Worm (Caenorhabditis elegans): ENCODE measurements around the gene B0361.4.

The B0361.4 gene

DNA sequence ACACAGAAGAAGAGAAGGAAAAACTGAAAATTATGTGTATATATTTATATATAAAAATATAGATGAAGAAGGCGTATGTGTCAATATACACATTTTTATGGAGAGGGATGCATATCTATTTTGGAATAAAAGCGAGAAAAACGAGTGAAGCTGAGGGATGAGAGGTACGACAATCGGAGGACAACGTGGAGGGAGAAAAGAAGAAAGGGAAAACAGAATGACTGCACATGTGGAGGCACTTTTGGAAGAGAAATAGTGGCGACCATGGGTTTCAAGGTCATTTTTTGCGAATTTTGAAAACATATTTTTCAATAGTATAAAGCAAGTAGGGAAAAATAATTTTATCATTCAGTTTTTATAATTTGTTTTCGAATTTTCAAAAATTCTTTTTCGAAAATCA is 33.8 kb downstream of the B0361.4 start:
- no peak for TF ChIP-seq unc-62 (GFP tag; optimal IDR thresholded peaks at IDR 0.05)

DNA sequence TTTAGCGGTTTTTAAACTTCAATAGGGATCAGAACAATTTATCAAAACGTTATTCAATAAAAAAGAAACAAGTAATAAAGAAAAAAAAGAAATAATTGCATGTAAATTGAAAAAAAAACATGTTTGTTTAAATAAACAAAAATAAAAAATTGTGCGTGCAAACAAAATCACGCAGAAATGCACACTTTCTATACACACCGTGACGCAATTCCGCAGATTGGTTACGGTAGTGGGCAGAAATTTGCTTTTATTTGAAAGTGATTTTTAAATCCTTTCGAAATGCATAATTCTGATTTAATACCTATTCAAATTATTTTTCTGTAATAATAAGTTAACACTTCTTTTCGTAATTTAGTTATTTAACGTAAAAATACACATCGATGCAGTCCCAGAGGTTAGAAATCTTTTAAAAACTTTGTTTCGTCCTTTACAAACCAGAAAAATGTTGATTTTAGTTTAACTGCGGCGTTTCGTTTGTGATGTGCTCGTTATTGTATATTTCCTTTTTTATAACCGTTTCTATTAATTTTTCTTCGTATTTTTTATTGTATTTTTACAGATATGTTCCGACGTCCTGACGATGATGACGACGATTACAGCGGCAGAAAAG is 34.4 kb downstream of the B0361.4 start, which contains the start of gene cwf-19L2:
Gene cwf-19L2 (plus strand): TSS at position 560 of the 610 bp plus-strand sequence.
- TF ChIP-seq unc-62 (GFP tag; optimal IDR thresholded peaks at IDR 0.05): no peak

DNA sequence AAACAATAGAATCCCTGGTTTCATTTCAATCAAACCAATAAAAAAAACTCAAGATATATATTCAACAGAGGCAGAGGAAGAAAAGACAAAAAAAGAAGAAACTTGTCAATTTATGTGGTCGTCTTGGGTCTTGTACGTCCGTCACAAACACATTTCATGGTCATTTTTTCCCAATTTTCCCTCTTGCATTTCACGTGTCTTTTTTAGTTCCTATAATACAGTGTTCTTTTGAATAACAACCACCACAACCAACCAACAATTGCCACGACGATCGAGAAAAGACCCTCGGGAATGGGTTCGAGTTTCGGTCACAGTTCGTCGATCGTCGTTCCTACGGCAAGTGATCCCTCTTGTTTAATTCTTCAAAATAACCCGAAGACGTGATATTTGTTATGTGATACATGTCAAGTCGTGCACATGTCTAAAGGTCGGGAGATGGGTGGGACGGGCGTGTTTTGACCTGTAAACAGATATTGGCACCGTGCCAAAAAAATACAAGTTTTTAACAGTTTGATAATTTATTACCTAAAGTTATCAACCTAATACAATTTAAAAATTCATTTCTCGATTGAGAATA is 37.4 kb downstream of the B0361.4 start:
- no peak for TF ChIP-seq unc-62 (GFP tag; optimal IDR thresholded peaks at IDR 0.05)

DNA sequence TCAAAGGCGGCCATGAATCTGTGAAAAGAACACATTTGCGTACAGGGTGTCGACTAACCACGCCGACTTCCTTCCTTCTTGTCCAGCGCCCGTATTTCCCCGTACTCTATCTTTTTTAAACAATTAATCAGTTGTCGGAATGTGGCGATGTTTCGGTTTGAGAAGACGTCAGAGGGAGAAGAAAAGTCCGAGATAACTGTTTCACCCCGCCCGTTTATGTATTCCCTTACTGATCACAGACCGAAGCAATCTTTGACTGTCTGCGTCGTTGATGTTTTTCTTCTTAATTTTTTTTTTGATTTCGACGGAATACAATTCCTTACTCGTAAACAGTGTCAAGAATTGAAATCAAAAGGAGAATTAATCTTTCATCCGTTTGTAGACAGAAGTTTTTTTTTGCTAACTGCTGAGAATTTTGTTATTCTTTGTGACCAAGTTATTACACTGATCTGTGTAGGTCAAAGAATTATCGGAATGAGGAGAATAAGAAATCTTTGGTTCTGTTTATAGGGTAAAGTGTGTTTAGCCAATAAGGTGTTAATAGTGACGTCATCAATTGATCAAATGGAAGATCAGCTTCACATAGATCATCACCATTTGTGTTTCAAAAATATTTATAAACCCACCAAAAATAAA is 38.4 kb downstream of the B0361.4 start:
- TF ChIP-seq unc-62 (GFP tag; optimal IDR thresholded peaks at IDR 0.05): no peak

DNA sequence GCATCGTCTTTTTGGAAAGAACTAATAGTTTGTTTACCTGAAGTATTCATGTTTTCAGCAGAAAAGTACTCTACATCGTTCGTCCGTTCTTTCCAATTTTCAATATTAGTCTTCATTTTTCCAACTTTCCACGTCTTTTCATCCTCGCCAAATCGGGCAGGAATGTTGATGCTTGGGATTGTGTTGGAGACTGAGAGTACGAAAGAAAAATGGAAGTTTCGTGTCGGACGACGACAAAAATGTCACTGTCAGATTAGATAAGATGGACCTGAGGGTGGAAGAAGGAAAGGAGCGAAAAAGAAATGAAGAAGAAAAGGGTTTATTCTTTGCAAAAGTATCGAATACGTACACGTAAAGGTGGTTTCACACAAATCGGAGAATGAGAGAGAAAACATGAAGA is 39.3 kb downstream of the B0361.4 start:
- no peak for TF ChIP-seq unc-62 (GFP tag; optimal IDR thresholded peaks at IDR 0.05)

DNA sequence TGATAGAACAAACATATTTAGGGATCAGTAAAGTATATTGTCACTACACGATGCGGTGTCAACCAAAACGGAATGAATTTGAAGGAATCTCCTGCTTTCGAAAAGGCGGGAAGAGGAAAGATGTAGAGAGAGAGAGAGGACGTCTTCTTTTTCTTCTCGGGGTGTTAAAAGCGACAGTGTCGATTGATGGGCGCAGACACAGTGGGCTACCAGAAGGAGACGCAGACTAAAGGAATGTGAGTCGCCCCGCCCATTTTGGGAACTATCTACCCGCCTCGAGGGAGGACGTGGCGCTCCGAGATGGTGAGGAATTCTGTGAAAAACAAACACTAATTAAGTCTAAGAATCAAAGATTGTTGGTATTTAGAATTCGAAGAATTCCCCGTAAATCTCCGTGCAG is 40.7 kb downstream of the B0361.4 start, which contains the start of the genes B0361.14 and B0361.9:
Gene B0361.14 (minus strand): TSS at position 66 of the 400 bp plus-strand sequence.
Gene B0361.9 (minus strand): TSS at position 166 of the 400 bp plus-strand sequence.
- TF ChIP-seq unc-62 (GFP tag; optimal IDR thresholded peaks at IDR 0.05): no peak

DNA sequence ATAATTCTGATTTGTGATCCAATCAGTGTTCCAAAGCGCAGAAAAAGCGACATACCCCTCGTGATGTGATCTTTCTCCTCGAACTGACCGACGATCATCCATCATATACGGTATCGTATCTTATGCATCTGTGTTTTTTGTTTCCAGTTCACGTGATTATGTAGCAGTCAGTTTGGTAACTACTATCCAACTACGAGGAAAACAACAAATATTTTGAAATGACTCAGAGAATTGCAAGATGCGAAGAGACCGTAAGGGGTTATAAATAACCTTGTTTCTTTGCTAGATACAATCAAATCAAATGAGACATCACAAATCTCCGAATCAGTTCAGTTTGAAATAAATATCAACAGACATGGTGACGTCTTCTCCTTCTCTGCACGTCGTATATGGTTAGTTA is 41.4 kb downstream of the B0361.4 start:
- no peak for TF ChIP-seq unc-62 (GFP tag; optimal IDR thresholded peaks at IDR 0.05)

DNA sequence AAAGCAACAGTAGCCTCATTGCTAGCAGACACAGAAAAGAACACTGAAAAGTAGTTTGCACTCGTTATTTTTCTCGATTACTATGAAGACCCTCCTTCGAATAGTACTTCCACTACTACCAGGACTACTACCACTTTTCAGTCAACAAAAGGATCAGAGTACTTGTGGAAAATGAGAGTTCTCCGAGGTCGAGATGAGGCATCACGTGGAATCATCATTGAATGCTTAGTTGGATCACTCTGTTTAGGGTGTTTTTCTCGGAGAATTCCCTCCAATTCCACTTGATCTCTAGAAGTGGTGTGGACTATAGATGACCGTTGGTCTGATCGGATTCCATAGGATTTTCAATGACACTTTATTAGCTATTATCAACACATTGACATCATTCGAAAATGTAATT is 42.0 kb downstream of the B0361.4 start:
- no peak for TF ChIP-seq unc-62 (GFP tag; optimal IDR thresholded peaks at IDR 0.05)

DNA sequence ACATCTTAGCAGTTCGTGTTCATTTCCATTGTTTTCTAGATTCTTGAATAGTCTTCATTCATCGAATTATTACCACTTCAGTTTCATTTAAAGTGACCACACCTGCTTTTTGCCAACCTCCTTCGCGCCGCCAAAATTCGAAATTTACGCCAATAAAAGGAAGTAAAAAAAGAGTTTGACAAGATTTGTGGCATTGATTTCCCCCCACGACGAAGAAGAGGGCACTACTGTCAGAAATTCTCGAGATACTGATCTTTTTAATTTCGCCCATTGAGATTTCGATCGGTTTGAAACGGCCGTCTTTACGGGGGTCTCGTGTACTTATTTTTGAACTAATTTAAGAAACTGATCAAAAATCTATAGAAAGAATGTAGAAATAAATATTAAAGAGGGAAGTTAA is 42.9 kb downstream of the B0361.4 start:
- TF ChIP-seq unc-62 (GFP tag; optimal IDR thresholded peaks at IDR 0.05): no peak

DNA sequence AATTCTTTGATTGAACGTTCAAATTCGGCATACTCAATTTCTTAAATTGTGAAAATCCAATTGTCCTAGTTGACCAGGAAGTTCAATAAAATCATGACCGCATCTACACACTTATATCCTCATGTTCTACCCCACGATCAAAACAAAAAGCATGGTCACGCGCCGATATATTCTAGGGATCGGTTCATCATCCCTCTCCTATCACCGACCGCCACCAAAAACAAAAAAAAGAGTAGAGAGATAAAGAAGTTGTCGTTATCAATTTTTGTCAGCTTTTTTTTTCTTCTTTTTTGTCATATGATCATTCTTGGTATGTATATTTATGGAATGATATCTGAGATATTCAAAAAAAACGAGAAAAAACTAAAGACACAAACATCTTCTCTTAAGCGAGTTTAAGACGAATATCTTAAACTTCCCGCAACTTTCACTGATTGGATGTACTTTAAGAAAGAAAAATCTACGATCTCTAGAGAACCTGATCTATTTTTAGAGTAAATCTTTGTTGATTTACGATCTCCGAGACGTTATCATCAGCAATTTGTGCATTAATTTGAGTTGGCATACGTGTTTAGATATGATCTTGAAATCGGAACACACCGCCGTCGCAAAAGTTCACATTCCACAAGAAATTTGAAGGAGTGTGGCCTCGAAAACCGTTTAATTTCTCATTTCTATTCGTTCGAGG is 46.3 kb downstream of the B0361.4 start:
- TF ChIP-seq unc-62 (GFP tag; optimal IDR thresholded peaks at IDR 0.05): no peak

DNA sequence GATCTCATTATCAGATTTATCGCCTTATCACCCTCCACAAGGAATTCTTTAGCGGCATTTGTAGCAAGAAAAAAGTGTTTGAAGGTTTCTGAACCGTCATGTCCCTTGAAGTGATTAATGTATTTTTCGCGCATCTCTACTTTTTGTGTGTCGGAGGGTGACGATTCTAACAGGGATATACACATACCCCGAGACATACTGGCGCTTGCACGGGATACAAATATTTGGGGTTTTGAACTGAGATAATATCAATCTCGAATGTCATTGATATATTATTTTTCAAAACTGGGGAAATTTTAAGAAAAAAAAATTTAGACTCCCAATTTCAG is 46.8 kb downstream of the B0361.4 start:
- no peak for TF ChIP-seq unc-62 (GFP tag; optimal IDR thresholded peaks at IDR 0.05)

DNA sequence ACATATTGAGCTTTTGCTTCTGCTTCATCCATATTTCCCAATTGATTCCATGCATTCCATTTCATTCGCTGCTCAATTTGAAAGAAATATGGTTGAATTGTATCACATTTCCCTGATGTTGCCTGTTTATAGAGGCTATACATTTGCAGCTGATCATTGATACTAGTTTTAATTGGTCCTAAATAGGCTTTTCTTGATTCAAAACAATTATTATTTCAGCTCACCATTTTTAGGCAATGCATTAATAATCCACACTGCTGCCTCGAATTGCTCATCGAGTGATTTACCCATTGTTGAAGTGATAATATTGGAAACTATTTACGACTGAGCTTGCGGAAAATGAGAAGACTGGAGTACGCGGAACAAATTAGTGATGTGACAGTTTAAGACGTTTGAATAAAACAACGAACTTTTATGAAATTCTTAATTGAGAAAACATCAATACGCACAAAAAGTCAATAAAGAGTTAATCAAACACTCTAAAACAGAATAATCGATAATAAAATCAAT is 49.9 kb downstream of the B0361.4 start, which contains the start of gene acbp-4:
Gene acbp-4 (minus strand): TSS at position 510 of the 510 bp plus-strand sequence.
- TF ChIP-seq unc-62 (GFP tag; optimal IDR thresholded peaks at IDR 0.05): no peak

DNA sequence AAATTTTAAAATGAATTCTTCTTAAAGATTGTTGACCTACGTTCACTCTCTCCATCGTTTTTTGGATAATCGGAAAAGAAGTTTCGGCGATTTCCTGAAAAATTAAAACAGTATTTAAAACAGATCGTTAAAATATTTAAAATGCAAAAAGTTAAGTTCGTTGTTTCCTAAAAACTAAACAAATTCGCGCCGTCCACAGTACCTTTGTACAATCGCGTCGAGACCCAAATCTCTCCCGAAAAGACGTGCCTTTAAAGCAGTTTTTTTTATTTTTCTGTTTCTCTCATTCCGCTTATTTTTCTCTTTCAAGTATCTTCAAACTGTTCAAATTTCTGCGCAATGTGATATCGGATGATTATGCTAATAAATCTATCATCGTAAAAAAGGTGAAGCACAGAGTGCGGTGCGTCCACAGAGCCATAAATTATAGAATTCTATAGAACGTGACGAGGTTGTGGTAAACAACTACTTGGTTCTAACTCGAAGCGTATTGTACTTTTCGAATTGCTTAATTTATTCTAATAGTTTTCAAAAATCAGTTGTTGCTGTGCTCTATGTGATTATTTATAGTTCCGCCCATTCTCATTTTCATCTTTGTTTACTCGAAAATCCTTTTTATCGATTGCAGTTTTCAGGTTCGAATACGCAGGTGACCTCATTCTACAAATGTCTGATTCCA is 52.0 kb downstream of the B0361.4 start, which contains the start of the genes F56C9.6 and F56C9.3:
Gene F56C9.6 (minus strand): TSS at position 112 of the 679 bp plus-strand sequence.
Gene F56C9.3 (plus strand): TSS at position 629 of the 679 bp plus-strand sequence.
- no peak for TF ChIP-seq unc-62 (GFP tag; optimal IDR thresholded peaks at IDR 0.05)

DNA sequence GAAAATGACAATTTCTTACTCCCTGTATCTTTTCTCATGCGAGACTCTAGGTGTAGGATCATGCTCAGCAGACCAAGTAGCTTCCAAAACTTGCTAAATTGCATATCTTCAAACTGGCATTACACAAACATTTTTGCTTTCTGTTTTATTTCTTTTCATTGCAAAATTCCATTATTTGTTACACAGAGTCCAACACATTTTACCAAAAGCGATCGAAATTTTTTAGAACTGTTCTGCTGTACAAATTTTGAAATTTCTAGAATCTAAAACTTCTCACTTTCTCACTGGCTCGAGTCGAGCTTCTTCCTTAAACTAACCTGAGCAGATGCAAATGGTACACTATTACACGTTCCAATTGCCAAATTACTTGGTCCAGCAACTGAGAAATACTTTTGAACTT is 55.7 kb downstream of the B0361.4 start:
- no peak for TF ChIP-seq unc-62 (GFP tag; optimal IDR thresholded peaks at IDR 0.05)

DNA sequence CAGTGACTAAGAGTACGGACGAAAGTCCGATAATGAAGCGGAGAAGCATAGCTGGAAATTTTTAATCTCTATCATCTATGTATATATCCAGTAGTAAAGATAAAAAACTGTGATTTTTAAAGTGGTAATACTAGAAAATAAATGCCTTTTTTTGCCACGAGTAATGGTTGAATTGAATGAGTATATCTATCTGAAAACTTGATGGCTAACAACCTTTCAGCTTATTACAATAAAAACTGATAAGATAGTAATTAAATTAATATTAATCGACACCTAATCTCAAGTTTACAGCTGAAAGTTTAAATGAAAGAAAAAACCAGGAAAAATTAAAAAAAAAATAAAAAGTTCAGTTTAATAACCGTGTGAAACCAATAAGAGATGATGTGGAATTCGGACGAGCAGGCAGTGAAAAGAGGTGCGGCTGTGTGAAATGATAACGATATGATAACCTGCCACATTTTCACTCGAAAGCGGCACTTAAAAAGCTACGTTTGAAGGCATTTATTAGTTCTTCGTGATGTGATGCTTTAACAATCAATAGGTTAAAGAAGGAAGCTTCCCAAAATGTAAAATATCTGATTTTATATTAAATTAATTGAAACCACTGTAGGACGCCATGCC is 56.2 kb downstream of the B0361.4 start, which contains the start of gene nspg-6:
Gene nspg-6 (minus strand): TSS at position 51 of the 621 bp plus-strand sequence.
- no peak for TF ChIP-seq unc-62 (GFP tag; optimal IDR thresholded peaks at IDR 0.05)

Measured in whole organism, dauer.